Fruit fly (Drosophila melanogaster) whole organism, embryonic: ENCODE data around the gene Pdi.
A peak's percentile ranks its signal among the peaks of the same experiment; 100 is the strongest.

Experiments
- Bdp1 ChIP-seq: fragments of 200-800 bp; sonication (Bioruptor generic); optimal IDR thresholded peaks from 3 replicates; lab custom pipeline; 2016; ENCODE audit warnings: missing biosample characterization, missing genetic modification characterization
- C15 ChIP-seq: fragments of 200-800 bp; sonication (Bioruptor generic); IDR thresholded peaks from 3 replicates; pipeline ENCODE4 v1.3.6; 2022; ENCODE audit warnings: missing biosample characterization, missing genetic modification characterization
- CG11398 ChIP-seq: fragments of 200-800 bp; sonication (Bioruptor generic); optimal IDR thresholded peaks from 2 replicates; lab custom pipeline; 2016; ENCODE audit warnings: missing biosample characterization, missing genetic modification characterization
- CG11723 ChIP-seq: fragments of 200-800 bp; sonication (Bioruptor generic); optimal IDR thresholded peaks from 2 replicates; lab custom pipeline; 2017; ENCODE audit warnings: missing biosample characterization, mild to moderate bottlenecking, missing genetic modification characterization
- CG12659 ChIP-seq: fragments of 200-800 bp; sonication (Bioruptor generic); optimal IDR thresholded peaks from 3 replicates; lab custom pipeline; 2017; ENCODE audit warnings: mild to moderate bottlenecking, missing biosample characterization, missing genetic modification reagents, missing genetic modification characterization
- CG13624 ChIP-seq: fragments of 200-800 bp; sonication (Bioruptor generic); optimal IDR thresholded peaks from 2 replicates; lab custom pipeline; 2016; ENCODE audit warnings: missing biosample characterization, missing genetic modification characterization
- CG15696 ChIP-seq: fragments of 200-800 bp; sonication (Bioruptor generic); optimal IDR thresholded peaks from 2 replicates; lab custom pipeline; 2019; ENCODE audit warnings: missing biosample characterization, mild to moderate bottlenecking, missing genetic modification characterization, moderate library complexity
- CG16779 ChIP-seq: fragments of 200-800 bp; sonication (Bioruptor generic); IDR thresholded peaks from 2 replicates; pipeline ENCODE4 v1.3.6; 2022; ENCODE audit warnings: missing biosample characterization, missing genetic modification characterization
- CG16815 ChIP-seq: fragments of 200-800 bp; sonication (Bioruptor generic); optimal IDR thresholded peaks from 3 replicates; lab custom pipeline; 2017; ENCODE audit warnings: missing biosample characterization, mild to moderate bottlenecking, missing genetic modification characterization
- CG2712 ChIP-seq: fragments of 200-800 bp; optimal IDR thresholded peaks from 3 replicates; lab custom pipeline; 2019; ENCODE audit warnings: missing biosample characterization, mild to moderate bottlenecking, missing genetic modification characterization, moderate library complexity
- CG32532 ChIP-seq: fragments of 200-800 bp; sonication (Bioruptor generic); IDR thresholded peaks from 2 replicates; pipeline ENCODE4 v1.3.6; 2022; ENCODE audit warnings: missing biosample characterization, missing genetic modification characterization
- CG4617 ChIP-seq: fragments of 200-800 bp; sonication (Bioruptor generic); optimal IDR thresholded peaks from 3 replicates; lab custom pipeline; 2016; ENCODE audit warnings: missing biosample characterization, missing genetic modification characterization, borderline replicate concordance
- CG5953 ChIP-seq: fragments of 200-800 bp; sonication (Bioruptor generic); IDR thresholded peaks from 2 replicates; pipeline ENCODE4 v1.3.6; 2022; ENCODE audit warnings: missing biosample characterization, missing genetic modification characterization
- CG9437 ChIP-seq: fragments of 200-800 bp; sonication (Bioruptor generic); optimal IDR thresholded peaks from 2 replicates; lab custom pipeline; 2018; ENCODE audit warnings: missing biosample characterization, mild to moderate bottlenecking, missing genetic modification characterization
- CG9876 ChIP-seq: fragments of 200-800 bp; sonication (Bioruptor generic); optimal IDR thresholded peaks from 2 replicates; lab custom pipeline; 2016; ENCODE audit warnings: missing biosample characterization, missing genetic modification characterization
- Elba2 ChIP-seq: fragments of 200-800 bp; sonication (Bioruptor generic); optimal IDR thresholded peaks from 3 replicates; lab custom pipeline; 2016; ENCODE audit warnings: missing biosample characterization, missing genetic modification characterization
- Fer1 ChIP-seq: fragments of 200-800 bp; sonication (Bioruptor generic); optimal IDR thresholded peaks from 2 replicates; lab custom pipeline; 2017; ENCODE audit warnings: missing biosample characterization, mild to moderate bottlenecking, missing genetic modification characterization
- Gug ChIP-seq: fragments of 200-800 bp; sonication (Bioruptor generic); IDR thresholded peaks from 4 replicates; pipeline ENCODE4 v1.3.6; 2022; ENCODE audit warnings: missing biosample characterization, missing genetic modification characterization
- HHEX ChIP-seq: fragments of 200-800 bp; sonication (Bioruptor generic); optimal IDR thresholded peaks from 3 replicates; lab custom pipeline; 2017; ENCODE audit warnings: missing biosample characterization, mild to moderate bottlenecking, missing genetic modification characterization, missing genetic modification reagents
- HLH3B ChIP-seq: fragments of 200-800 bp; sonication (Bioruptor generic); IDR thresholded peaks from 2 replicates; pipeline ENCODE4 v1.3.6; 2022; ENCODE audit warnings: missing biosample characterization, missing genetic modification characterization
- HLH4C ChIP-seq: fragments of 200-800 bp; sonication (Bioruptor generic); IDR thresholded peaks from 3 replicates; pipeline ENCODE4 v1.3.6; 2022; ENCODE audit warnings: missing biosample characterization, missing genetic modification characterization; ENCODE audit not compliant: partially characterized antibody
- Hand ChIP-seq: fragments of 200-800 bp; sonication (Bioruptor generic); optimal IDR thresholded peaks from 2 replicates; lab custom pipeline; 2017; ENCODE audit warnings: mild to moderate bottlenecking, missing biosample characterization, missing genetic modification reagents, missing genetic modification characterization
- Meics ChIP-seq: fragments of 200-800 bp; sonication (Bioruptor generic); optimal IDR thresholded peaks from 2 replicates; lab custom pipeline; 2017; ENCODE audit warnings: missing biosample characterization, mild to moderate bottlenecking, missing genetic modification characterization
- Mrtf ChIP-seq: fragments of 200-800 bp; sonication (Bioruptor generic); IDR thresholded peaks from 3 replicates; pipeline ENCODE4 v1.3.6; 2022; ENCODE audit warnings: missing biosample characterization, missing genetic modification characterization
- Optix ChIP-seq: fragments of 200-800 bp; sonication (Bioruptor generic); IDR thresholded peaks from 3 replicates; pipeline ENCODE4 v1.3.6; 2022; ENCODE audit warnings: missing biosample characterization, missing genetic modification characterization
- Side ChIP-seq: fragments of 200-800 bp; sonication (Bioruptor generic); optimal IDR thresholded peaks from 2 replicates; lab custom pipeline; 2016; ENCODE audit warnings: missing biosample characterization, missing genetic modification characterization
- Sin3A ChIP-seq: fragments of >200 bp; optimal IDR thresholded peaks from 2 replicates; lab custom pipeline; 2018
- Stat92E ChIP-seq, 3 experiments: fragments of >200 bp in 2 of 3; fragments of 200-800 bp in 1 of 3; sonication (Bioruptor generic) in 1 of 3; optimal IDR thresholded peaks; 2 replicates each; lab custom pipeline; 2017 to 2019; ENCODE audit warnings: missing biosample characterization in 3 of 3, missing genetic modification characterization in 3 of 3, mild to moderate bottlenecking in 1 of 3, moderate library complexity in 1 of 3
- Xrp1 ChIP-seq: fragments of 200-800 bp; sonication (Bioruptor generic); IDR thresholded peaks from 2 replicates; pipeline ENCODE4 v1.3.6; 2022; ENCODE audit warnings: missing biosample characterization, missing genetic modification characterization
- az2 ChIP-seq: fragments of 200-800 bp; sonication (Bioruptor generic); optimal IDR thresholded peaks from 3 replicates; lab custom pipeline; 2016; ENCODE audit warnings: missing biosample characterization, missing genetic modification characterization
- bcd ChIP-seq: fragments of 200-800 bp; sonication (Bioruptor generic); optimal IDR thresholded peaks from 2 replicates; lab custom pipeline; 2017; ENCODE audit warnings: missing biosample characterization, mild to moderate bottlenecking, missing genetic modification characterization
- bigmax ChIP-seq: fragments of 200-800 bp; sonication (Bioruptor generic); optimal IDR thresholded peaks from 2 replicates; lab custom pipeline; 2018; ENCODE audit warnings: missing biosample characterization, mild to moderate bottlenecking, missing genetic modification characterization
- caup ChIP-seq: fragments of 200-800 bp; sonication (Bioruptor generic); optimal IDR thresholded peaks from 3 replicates; lab custom pipeline; 2017; ENCODE audit warnings: missing biosample characterization, mild to moderate bottlenecking, missing genetic modification characterization, moderate library complexity; ENCODE audit not compliant: severe bottlenecking
- crol ChIP-seq: fragments of 200-800 bp; sonication (Bioruptor generic); IDR thresholded peaks from 2 replicates; pipeline ENCODE4 v1.3.6; 2022; ENCODE audit warnings: missing biosample characterization, missing genetic modification characterization
- ewg ChIP-seq: fragments of 200-800 bp; sonication (Bioruptor generic); optimal IDR thresholded peaks from 3 replicates; lab custom pipeline; 2017; ENCODE audit warnings: mild to moderate bottlenecking, missing biosample characterization, missing genetic modification reagents, missing genetic modification characterization
- fd3F ChIP-seq: fragments of 200-800 bp; sonication (Bioruptor generic); optimal IDR thresholded peaks from 2 replicates; lab custom pipeline; 2018; ENCODE audit warnings: missing biosample characterization, mild to moderate bottlenecking, missing genetic modification characterization, moderate library complexity
- fu2 ChIP-seq: fragments of 200-800 bp; sonication (Bioruptor generic); optimal IDR thresholded peaks from 2 replicates; lab custom pipeline; 2016; ENCODE audit warnings: missing biosample characterization, missing genetic modification characterization
- gcm ChIP-seq: fragments of 200-800 bp; sonication (Bioruptor generic); optimal IDR thresholded peaks from 2 replicates; lab custom pipeline; 2019; ENCODE audit warnings: missing biosample characterization, mild to moderate bottlenecking, missing genetic modification characterization, moderate library complexity
- gem ChIP-seq: fragments of 200-800 bp; sonication (Bioruptor generic); optimal IDR thresholded peaks from 2 replicates; lab custom pipeline; 2019; ENCODE audit warnings: missing biosample characterization, mild to moderate bottlenecking, missing genetic modification characterization, moderate library complexity
- gt ChIP-seq: fragments of 200-800 bp; sonication (Bioruptor generic); IDR thresholded peaks from 2 replicates; pipeline ENCODE4 v1.3.6; 2022; ENCODE audit warnings: missing biosample characterization, missing genetic modification characterization
- jing ChIP-seq: fragments of 200-800 bp; sonication (Bioruptor generic); optimal IDR thresholded peaks from 2 replicates; lab custom pipeline; 2018; ENCODE audit warnings: missing biosample characterization, mild to moderate bottlenecking, missing genetic modification characterization
- lilli ChIP-seq: fragments of 200-800 bp; sonication (Bioruptor generic); optimal IDR thresholded peaks from 3 replicates; lab custom pipeline; 2016; ENCODE audit warnings: missing biosample characterization, missing genetic modification characterization
- lola ChIP-seq, 3 experiments: fragments of >200 bp in 2 of 3; fragments of 200-800 bp in 1 of 3; sonication (Bioruptor generic) in 1 of 3; optimal IDR thresholded peaks; 2 replicates each; lab custom pipeline; 2017 to 2019; ENCODE audit warnings: missing biosample characterization in 3 of 3, missing genetic modification characterization in 3 of 3, mild to moderate bottlenecking in 1 of 3, moderate library complexity in 1 of 3
- mld ChIP-seq: fragments of 200-800 bp; sonication (Bioruptor generic); IDR thresholded peaks from 3 replicates; pipeline ENCODE4 v1.3.6; 2022; ENCODE audit warnings: missing biosample characterization, missing genetic modification characterization; ENCODE audit not compliant: partially characterized antibody
- nmo ChIP-seq: fragments of 200-800 bp; sonication (Bioruptor generic); optimal IDR thresholded peaks from 2 replicates; lab custom pipeline; 2018; ENCODE audit warnings: missing biosample characterization, mild to moderate bottlenecking, missing genetic modification characterization, moderate library complexity
- run ChIP-seq: fragments of 200-800 bp; sonication (Bioruptor generic); optimal IDR thresholded peaks from 3 replicates; lab custom pipeline; 2018; ENCODE audit warnings: missing biosample characterization, mild to moderate bottlenecking, missing genetic modification characterization
- sim ChIP-seq: fragments of 200-800 bp; sonication (Bioruptor generic); IDR thresholded peaks from 2 replicates; pipeline ENCODE4 v1.3.6; 2022; ENCODE audit warnings: missing biosample characterization, missing genetic modification characterization
- sqz ChIP-seq: fragments of 200-800 bp; sonication (Bioruptor generic); optimal IDR thresholded peaks from 3 replicates; lab custom pipeline; 2018; ENCODE audit warnings: missing biosample characterization, mild to moderate bottlenecking, missing genetic modification characterization
- ttk ChIP-seq: fragments of 200-800 bp; sonication (Bioruptor generic); IDR thresholded peaks from 2 replicates; pipeline ENCODE4 v2.1.2; 2022; ENCODE audit warnings: missing biosample characterization, missing genetic modification characterization

Gene Pdi

DNA sequence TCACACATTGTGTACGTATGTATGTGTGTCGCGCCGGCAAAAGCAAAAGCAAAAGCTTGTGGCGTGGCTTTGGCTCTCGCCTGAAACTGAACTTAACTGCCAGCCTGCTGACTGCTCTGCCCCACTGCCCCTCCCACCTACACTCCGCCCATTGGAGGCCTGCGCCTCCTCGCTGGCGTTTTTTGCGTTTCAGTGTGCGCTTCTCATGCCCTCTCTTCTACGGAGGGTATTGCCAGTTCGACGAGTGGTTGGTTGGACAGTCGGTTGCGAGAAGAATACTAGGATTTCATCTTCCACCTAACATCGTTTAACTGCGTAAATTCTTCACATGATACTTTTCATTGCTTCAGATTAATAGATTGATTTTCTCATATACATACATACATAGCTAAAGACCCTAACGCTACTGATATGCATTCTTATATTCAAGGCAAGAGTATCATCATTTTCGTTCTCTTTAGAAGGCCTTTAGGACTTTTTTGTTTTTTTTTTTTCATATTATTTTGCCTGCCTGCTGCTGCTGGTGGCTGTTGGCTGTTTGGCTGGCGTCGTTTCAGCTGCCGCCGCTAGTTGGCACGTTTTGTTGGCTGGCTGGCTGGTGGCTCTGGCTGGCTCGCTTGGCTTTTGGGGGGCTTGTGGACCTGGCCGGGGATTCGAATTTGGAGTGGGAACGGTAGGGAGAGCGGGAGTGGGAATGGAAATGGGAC, 37.6 kb downstream of the Pdi start (continued):
- TF ChIP-seq Gug (GFP tag; lab: Robert Waterston, UW) = peak; percentile 58; the same call in 2 of the 4 replicates
- 0 out of 2 replicates have a peak, but pooled peaks have one; percentile 29 for TF ChIP-seq CG16779 (GFP tag; lab: Robert Waterston, UW)
- peak; percentile 51 for TF ChIP-seq HHEX (GFP tag; lab: Kevin White, UChicago)
- peak; percentile 86 for TF ChIP-seq sqz
- TF ChIP-seq gcm = peak; percentile 6
- peak; percentile 43; the same call in 1 of the 3 replicates for TF ChIP-seq Optix (GFP tag; lab: Robert Waterston, UW)
- peak; percentile 54 for TF ChIP-seq Meics (GFP tag; lab: Kevin White, UChicago)
- no peak for TF ChIP-seq Elba2
- TF ChIP-seq Xrp1 (GFP tag; lab: Robert Waterston, UW) = peak; percentile 48
- TF ChIP-seq lola (GFP tag; optimal IDR thresholded peaks at IDR 0.05; lab: Kevin White, UChicago) = no peak
- peak; percentile 56 for TF ChIP-seq CG2712 (tag; lab: Kevin White, UChicago)
- peak; percentile 13 for TF ChIP-seq CG16815 (GFP tag; lab: Kevin White, UChicago)
- no peak for TF ChIP-seq CG15696 (tag; lab: Kevin White, UChicago)
- TF ChIP-seq fd3F = peak; percentile 44
- peak; percentile 77 for TF ChIP-seq crol
- TF ChIP-seq lilli = peak; percentile 85
- TF ChIP-seq nmo (GFP tag; lab: Kevin White, UChicago) = peak; percentile 47
- peak; percentile 74 for TF ChIP-seq CG13624
- no peak for TF ChIP-seq Sin3A (lab: Kevin White, UChicago)
- no peak for TF ChIP-seq ttk (GFP tag; lab: Robert Waterston, UW)
- peak; percentile 58 for TF ChIP-seq CG32532 (GFP tag; lab: Robert Waterston, UW)
- TF ChIP-seq CG4617 = no peak
- peak; percentile 35 for TF ChIP-seq ewg
- peak; percentile 71 for TF ChIP-seq gem (tag; lab: Kevin White, UChicago)
- no peak for TF ChIP-seq Stat92E (GFP tag; optimal IDR thresholded peaks at IDR 0.05; lab: Kevin White, UChicago)
- TF ChIP-seq Fer1 (GFP tag; lab: Kevin White, UChicago) = peak; percentile 38
- TF ChIP-seq caup (GFP tag; lab: Kevin White, UChicago) = no peak
- no peak for TF ChIP-seq run (tag; lab: Kevin White, UChicago)
- peak; percentile 13; the same call in 1 of the 2 replicates for TF ChIP-seq CG5953 (GFP tag; lab: Robert Waterston, UW)
- TF ChIP-seq Bdp1 (GFP tag; lab: Kevin White, UChicago) = peak; percentile 25
- peak; percentile 63 for TF ChIP-seq CG12659
- TF ChIP-seq CG11723 (GFP tag; lab: Kevin White, UChicago) = peak; percentile 24
- TF ChIP-seq jing (GFP tag; lab: Kevin White, UChicago) = peak; percentile 14
- TF ChIP-seq gt (GFP tag; lab: Robert Waterston, UW) = 0 out of 2 replicates have a peak, but pooled peaks have one; percentile 61
- peak; percentile 68 for TF ChIP-seq fu2 (GFP tag; lab: Kevin White, UChicago)
- TF ChIP-seq mld (GFP tag; lab: Robert Waterston, UW) = no peak
- TF ChIP-seq Side (GFP tag; lab: Kevin White, UChicago) = peak; percentile 18
- peak; percentile 36; the same call in 1 of the 2 replicates for TF ChIP-seq HLH3B (GFP tag; lab: Robert Waterston, UW)
- TF ChIP-seq Mrtf (GFP tag; lab: Robert Waterston, UW) = 0 out of 3 replicates have a peak, but pooled peaks have one; percentile 22
- TF ChIP-seq CG11398 = peak; percentile 53
- TF ChIP-seq CG9876 (GFP tag; lab: Kevin White, UChicago) = no peak
- peak; percentile 24 for TF ChIP-seq Hand (GFP tag; lab: Kevin White, UChicago)
- TF ChIP-seq az2 = peak; percentile 32
- TF ChIP-seq bigmax = no peak
- no peak for TF ChIP-seq C15
- no peak for TF ChIP-seq HLH4C
- TF ChIP-seq CG9437 = peak; percentile 32
- peak; percentile 52 for TF ChIP-seq bcd (GFP tag; lab: Kevin White, UChicago)
- TF ChIP-seq sim = no peak
